Worm (Caenorhabditis elegans): ENCODE data around the gene urm-1.
A peak's percentile ranks its signal among the peaks of the same experiment; 100 is the strongest.

The urm-1 gene

DNA sequence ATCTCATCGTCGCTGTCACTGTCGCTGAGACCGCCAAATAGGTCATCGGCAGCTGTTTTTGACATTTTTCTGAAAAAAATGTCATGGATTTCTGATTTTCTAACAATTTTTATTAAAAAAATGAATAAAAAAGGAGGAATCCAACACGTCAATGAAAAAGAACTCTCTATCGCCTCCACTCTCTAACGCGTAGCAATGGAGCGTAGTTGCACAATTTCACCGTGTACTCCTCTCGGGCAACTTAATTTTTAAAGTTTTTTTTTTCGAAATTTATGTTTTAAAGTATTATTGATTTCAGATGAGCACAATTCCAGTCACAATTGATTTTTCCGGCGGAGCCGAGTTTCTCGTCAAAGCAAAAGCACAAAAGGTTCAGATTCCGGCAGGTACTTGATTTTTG is at the start of gene urm-1, which contains the start of gene taf-11.3:
Gene urm-1, plus strand, starts transcription at position 299 of the 400 bp plus-strand sequence.
Gene taf-11.3, minus strand, starts transcription at position 69 of the 400 bp plus-strand sequence.
- TF ChIP-seq dao-5 (tag; optimal IDR thresholded peaks at IDR 0.05), result no peak
- TF ChIP-seq W03F9.2 (tag; optimal IDR thresholded peaks at IDR 0.05), result peak; percentile 95
- TF ChIP-seq him-1 (tag; optimal IDR thresholded peaks at IDR 0.05), result no peak

DNA sequence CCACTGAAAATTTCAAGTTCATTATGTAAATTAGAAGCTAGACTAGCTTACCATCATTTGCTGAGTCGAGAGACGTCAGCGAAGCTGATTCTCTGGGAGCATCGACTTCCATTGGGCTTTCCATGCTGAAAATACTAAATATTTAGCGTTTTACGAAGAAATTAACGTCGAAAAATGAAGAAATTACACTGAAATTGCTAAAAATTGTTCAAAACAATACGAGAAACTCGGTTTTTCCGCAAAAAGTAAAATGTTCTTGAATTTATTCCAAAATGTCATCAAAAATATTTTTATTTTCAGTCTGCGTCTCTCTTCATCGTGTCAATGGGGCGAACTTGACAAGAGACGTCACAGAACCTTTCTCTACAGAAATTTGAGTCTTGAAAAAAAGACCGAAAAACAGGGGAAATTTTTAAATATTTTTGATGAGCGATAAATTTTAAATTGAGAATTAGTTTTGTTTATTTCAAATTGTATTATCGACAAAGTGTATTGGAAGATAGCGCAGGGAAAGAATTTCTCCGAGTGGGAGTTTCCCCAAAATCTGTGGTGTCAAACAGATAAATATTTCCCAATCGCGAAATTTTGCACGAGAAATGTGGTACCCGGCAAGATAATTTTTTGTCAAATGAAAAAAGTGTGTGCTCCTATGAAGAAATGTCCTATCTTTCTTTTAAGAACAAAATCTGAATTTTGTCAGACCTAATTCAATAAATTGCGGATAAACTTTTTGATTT is 44.7 kb upstream of the urm-1 start, which contains the start of gene ecps-1:
Gene ecps-1, minus strand, starts transcription at position 125 of the 737 bp plus-strand sequence.
- TF ChIP-seq W03F9.2 (tag; optimal IDR thresholded peaks at IDR 0.05), result peak; percentile 94
- peak; percentile 5 for TF ChIP-seq him-1 (tag; optimal IDR thresholded peaks at IDR 0.05)
- TF ChIP-seq dao-5 (tag; optimal IDR thresholded peaks at IDR 0.05), result no peak

DNA sequence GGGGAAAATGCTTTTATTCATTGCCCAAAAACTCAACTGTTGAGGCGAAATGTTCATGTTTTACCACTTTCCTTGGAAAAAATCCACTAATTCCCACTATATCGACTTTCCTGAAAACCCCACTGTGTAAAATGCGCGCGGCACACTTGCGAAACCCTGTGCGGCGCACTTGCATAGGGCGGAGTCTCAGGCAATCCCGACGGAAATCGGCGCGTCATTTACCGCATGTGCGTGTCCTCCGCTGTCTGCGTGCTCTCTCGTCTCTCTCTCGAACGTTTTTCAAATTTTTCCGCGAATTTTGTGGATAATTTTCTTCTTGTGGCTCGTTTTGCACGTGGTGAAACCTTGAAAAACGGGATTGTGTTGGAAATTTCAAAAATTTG is 44.1 kb upstream of the urm-1 start, which contains the start of gene atx-2:
Gene atx-2, plus strand, starts transcription at position 226 of the 383 bp plus-strand sequence.
- TF ChIP-seq dao-5 (tag; optimal IDR thresholded peaks at IDR 0.05) (peak; percentile 74), him-1 (tag; optimal IDR thresholded peaks at IDR 0.05) (peak; percentile 35), W03F9.2 (tag; optimal IDR thresholded peaks at IDR 0.05) (peak; percentile 84)

DNA sequence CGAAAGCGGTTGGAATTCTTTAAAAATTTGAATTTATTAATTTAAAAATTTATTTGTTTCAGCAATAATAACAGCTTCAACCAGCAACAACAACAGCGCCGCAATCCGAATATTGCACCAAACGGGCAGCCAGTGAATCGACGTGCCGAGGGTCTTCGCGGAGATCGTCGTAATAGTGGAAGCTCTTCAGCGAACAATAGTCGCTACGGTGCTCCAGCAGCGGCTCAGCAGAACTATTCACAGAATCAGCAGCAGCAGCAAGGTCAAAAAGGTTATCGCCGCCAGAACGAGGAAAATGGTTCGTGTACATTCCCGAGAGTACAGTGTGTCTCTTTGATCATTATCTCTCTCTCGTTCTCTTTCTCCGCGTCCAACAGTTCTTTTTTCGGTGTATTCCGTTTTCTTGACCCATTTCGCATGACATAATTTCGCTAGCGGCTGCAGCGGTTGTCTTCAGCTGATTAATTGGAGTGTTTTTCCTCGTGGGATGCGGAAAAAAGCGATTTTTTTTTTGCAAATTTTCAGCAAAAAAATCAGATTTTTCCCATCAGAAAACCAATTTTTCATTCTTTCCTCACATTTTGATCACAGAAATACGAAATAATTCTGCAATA is 42.2 kb upstream of the urm-1 start:
- no peak for TF ChIP-seq dao-5 (tag; optimal IDR thresholded peaks at IDR 0.05)
- no peak for TF ChIP-seq him-1 (tag; optimal IDR thresholded peaks at IDR 0.05)
- no peak for TF ChIP-seq W03F9.2 (tag; optimal IDR thresholded peaks at IDR 0.05)

DNA sequence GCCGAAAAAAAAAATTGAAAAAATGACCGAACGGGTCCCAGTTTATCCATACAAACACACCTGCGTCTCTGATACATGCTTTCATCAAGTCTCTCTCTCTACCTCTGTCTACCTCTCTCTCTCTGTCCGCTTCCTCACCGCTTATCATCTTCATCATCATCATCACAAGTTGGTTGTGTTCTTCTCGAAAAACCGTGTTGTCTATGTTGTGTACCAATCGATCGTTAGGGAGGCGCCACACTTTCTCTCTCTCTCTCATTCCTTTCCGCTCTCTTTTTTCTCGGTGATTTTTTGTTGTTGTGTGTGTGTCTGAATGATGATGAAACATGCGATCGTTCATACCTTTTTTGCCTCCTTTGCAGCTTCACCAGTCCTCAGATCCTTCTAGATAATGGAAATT is 41.6 kb upstream of the urm-1 start:
- TF ChIP-seq him-1 (tag; optimal IDR thresholded peaks at IDR 0.05), result no peak
- no peak for TF ChIP-seq dao-5 (tag; optimal IDR thresholded peaks at IDR 0.05)
- TF ChIP-seq W03F9.2 (tag; optimal IDR thresholded peaks at IDR 0.05), result peak; percentile 7

DNA sequence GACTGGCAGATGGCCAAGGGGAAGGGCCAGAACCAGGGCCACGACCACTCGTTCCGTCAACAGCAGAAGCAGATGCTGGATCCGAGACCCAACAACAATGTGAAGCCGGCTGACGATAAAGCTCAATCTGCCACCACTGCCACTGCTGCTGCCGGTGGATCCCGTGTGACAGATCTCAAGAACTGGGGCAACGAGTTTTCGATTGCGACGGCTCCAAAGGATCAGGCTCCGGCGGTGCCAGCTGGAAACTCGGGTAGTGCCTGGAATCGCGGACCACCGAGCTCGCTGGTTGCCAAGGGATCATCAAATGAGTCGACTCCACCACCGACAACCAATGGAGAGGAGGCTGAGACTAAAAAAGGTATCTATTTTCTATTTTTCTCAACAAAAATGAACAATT is 40.8 kb upstream of the urm-1 start:
- TF ChIP-seq W03F9.2 (tag; optimal IDR thresholded peaks at IDR 0.05), result no peak
- no peak for TF ChIP-seq him-1 (tag; optimal IDR thresholded peaks at IDR 0.05)
- TF ChIP-seq dao-5 (tag; optimal IDR thresholded peaks at IDR 0.05), result no peak

DNA sequence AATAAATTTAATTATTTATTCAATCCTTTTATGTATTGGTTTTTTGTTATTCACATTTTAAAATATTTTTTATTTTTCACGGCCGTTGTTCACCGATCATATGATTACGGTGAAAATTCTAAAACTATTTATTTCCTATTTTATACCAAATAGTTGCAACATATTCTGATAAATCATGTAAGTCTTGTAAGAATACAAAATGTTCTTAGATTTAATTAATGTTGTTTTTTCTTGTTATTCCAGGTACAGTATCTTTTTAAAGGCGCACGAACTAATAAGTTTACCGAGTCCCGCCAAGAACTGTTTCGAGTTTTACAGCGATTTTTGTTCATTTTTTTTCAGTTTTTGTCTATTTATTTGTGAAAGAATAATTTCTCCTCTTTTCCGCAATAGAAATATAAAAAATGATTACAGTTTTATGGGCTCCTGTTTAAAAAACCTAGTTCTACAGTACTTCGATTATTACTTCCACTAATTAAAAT is 35.7 kb upstream of the urm-1 start, which contains the start of gene D2045.5:
Gene D2045.5, minus strand, starts transcription at position 51 of the 482 bp plus-strand sequence.
- TF ChIP-seq dao-5 (tag; optimal IDR thresholded peaks at IDR 0.05) (no peak), W03F9.2 (tag; optimal IDR thresholded peaks at IDR 0.05) (peak; percentile 2)

DNA sequence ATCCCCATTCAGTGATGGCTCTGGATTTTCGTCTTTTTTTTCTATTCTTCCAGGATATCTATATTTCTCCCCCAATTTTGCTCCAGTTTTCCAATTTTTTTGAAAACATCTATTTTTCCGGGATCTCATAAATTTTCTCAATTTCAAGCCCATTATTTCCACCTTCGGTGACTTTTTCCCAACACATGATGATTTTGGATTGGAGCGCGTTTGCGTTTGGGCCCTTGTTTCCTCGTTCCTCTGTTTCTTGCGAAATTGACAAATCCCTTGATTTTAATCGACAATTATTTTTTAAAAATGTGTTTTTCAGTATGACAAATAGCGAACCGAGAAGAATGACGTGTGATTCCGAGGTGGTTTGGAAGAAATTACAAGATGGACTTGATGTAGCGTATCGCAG is 34.4 kb upstream of the urm-1 start, which contains the start of gene cul-1:
Gene cul-1, plus strand, starts transcription at position 311 of the 400 bp plus-strand sequence.
- TF ChIP-seq him-1 (tag; optimal IDR thresholded peaks at IDR 0.05) (no peak), dao-5 (tag; optimal IDR thresholded peaks at IDR 0.05) (no peak), W03F9.2 (tag; optimal IDR thresholded peaks at IDR 0.05) (no peak)

DNA sequence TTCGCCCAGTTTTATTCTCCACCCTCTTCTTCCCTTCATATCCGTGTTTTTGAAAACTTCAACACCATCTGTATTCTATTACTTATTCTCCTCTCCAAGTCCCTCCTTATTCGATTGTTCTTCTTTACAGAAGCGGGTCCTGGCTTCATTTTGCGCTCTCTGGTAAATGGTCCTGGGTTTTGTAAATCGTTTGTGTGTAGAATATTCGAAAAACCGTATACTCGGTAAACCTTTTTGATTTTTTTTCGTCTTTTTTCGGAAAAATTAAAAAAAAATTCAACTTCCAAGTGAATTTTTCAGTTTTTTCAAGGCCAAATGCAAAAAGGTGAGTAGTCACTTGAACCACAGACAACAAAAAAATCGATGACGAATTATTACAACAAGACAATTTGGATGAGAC is 30.3 kb upstream of the urm-1 start, which contains the start of gene D2045.9:
Gene D2045.9, plus strand, starts transcription at position 301 of the 400 bp plus-strand sequence.
- no peak for TF ChIP-seq dao-5 (tag; optimal IDR thresholded peaks at IDR 0.05)
- TF ChIP-seq him-1 (tag; optimal IDR thresholded peaks at IDR 0.05), result no peak
- no peak for TF ChIP-seq W03F9.2 (tag; optimal IDR thresholded peaks at IDR 0.05)

DNA sequence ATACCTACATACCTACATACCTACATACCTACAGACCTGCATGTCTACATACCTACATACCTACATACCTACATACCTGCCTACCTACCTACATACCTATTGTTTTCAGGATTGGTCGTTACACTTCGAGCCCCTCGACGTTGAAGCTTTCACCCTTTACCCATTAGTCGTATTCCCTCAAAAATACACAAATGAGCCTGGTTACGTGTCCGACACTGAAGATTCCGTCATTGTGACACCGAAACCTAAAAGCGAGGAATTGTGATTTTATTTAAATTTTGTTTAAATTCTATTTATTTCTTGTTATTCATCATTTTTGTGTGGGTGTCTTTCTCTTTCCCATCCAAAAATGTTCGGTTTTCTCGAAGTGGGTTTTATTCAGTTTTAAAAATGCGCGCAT is 26.1 kb upstream of the urm-1 start, which contains the start of gene D2045.7:
Gene D2045.7, plus strand, starts transcription at position 301 of the 400 bp plus-strand sequence.
- TF ChIP-seq W03F9.2 (tag; optimal IDR thresholded peaks at IDR 0.05) (no peak), dao-5 (tag; optimal IDR thresholded peaks at IDR 0.05) (no peak), him-1 (tag; optimal IDR thresholded peaks at IDR 0.05) (no peak)

DNA sequence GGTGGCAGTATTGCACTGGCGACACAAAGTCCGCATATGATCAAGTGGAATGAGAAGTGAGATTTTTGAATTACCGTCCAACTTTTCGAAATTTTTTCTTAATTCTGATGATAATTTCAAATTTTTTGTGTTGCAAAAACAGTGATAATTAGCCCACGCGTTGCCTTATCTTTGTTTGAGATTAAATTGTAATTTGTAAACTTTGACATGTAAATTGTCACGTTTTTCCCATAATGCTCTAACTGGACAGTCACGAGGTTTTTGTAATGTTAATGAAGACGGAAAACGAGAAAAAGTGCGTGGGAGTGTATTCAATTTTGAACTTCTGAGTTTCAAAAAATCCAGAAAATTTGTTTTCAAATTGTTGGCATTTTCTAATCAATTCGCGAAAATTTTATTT is 23.8 kb upstream of the urm-1 start:
- no peak for TF ChIP-seq W03F9.2 (tag; optimal IDR thresholded peaks at IDR 0.05)
- no peak for TF ChIP-seq dao-5 (tag; optimal IDR thresholded peaks at IDR 0.05)
- TF ChIP-seq him-1 (tag; optimal IDR thresholded peaks at IDR 0.05), result no peak

DNA sequence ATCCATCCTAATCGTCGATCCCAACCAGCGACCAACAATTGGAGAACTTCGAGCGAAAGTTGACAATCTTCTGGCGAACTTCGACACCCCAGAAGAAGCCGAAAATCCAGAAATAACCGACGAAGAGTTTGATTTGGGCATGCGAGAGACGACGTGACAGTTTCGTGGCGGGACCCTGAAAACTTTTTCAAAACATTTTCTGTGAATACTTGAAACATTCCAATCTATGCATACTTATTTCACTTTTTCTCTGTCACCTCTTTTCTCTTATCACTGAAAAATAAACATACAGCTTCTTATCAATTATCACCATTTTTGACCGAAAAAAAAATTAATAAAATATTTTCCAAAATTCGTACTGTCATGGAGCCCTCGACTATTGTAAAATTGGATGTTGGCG is 23.3 kb upstream of the urm-1 start, which contains the start of gene D2045.8:
Gene D2045.8, plus strand, starts transcription at position 301 of the 400 bp plus-strand sequence.
- TF ChIP-seq W03F9.2 (tag; optimal IDR thresholded peaks at IDR 0.05), result no peak
- TF ChIP-seq him-1 (tag; optimal IDR thresholded peaks at IDR 0.05), result no peak
- TF ChIP-seq dao-5 (tag; optimal IDR thresholded peaks at IDR 0.05), result no peak

DNA sequence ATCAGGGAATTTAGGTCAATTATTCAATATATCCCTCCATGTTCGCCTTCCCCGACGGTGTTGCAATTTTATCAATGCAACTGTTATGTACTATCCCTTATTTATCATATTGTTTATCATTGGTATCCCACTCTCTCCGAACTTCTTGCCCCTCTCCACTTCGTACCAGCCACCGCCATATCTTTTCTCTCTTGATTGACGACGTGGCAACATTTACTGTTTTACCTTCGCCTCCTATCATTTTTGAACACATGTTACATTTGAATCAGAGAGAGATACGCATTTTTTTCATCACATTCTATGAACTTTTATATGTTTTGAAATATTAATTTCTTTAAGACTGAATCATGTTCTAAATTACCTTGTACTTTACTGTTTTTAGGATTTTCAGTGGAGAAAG is 18.8 kb upstream of the urm-1 start:
- TF ChIP-seq W03F9.2 (tag; optimal IDR thresholded peaks at IDR 0.05) (no peak), dao-5 (tag; optimal IDR thresholded peaks at IDR 0.05) (no peak), him-1 (tag; optimal IDR thresholded peaks at IDR 0.05) (no peak)

DNA sequence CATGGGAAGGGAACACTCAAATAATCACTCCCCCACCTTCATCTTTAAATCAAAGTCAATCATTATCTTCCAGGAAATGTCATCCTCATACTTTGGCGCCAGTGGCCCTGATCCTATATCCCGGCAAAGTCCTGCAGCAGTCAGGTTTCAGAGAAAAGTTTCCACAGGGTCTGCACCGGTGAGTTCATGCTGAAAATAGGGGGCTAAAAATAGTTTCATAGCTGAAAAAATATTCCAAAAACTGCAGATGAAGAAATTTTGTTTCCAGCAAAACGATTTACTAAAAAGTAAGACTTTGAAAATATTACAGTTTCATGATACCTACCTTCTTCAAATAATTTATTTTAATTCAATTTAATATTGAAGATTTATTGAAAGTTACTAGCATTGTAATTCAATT is 17.2 kb upstream of the urm-1 start, which contains the start of gene ptr-25:
Gene ptr-25, plus strand, starts transcription at position 73 of the 400 bp plus-strand sequence.
- no peak for TF ChIP-seq W03F9.2 (tag; optimal IDR thresholded peaks at IDR 0.05)
- no peak for TF ChIP-seq dao-5 (tag; optimal IDR thresholded peaks at IDR 0.05)
- no peak for TF ChIP-seq him-1 (tag; optimal IDR thresholded peaks at IDR 0.05)

Measured in whole organism, L4/young adult.